Worm (Caenorhabditis elegans) whole organism, midembryonic: ENCODE measurements around the gene srh-16.

Experiments used
- T22C8.4 ChIP-seq: fragments of 200-800 bp; sonication (Bioruptor generic); IDR thresholded peaks from 2 replicates; pipeline ENCODE4 v1.3.6; 2022; ENCODE audit warnings: missing genetic modification characterization, missing compliant biosample characterization
- cog-1 ChIP-seq: sonication (generic microtip); optimal IDR thresholded peaks from 2 replicates; lab custom pipeline; 2016; ENCODE audit warnings: missing genetic modification characterization, missing compliant biosample characterization
- flt-1 ChIP-seq: fragments of 200-800 bp; sonication (Bioruptor generic); IDR thresholded peaks from 2 replicates; pipeline ENCODE4 v1.3.6; 2022; ENCODE audit warnings: missing genetic modification characterization, missing compliant biosample characterization
- klf-2 ChIP-seq: fragments of 200-800 bp; sonication (Bioruptor generic); conservative IDR thresholded peaks from 2 replicates; pipeline ENCODE4 v1.3.6; 2022; ENCODE audit warnings: missing genetic modification reagents, missing genetic modification characterization, missing compliant biosample characterization
- med-1 ChIP-seq: sonication (generic microtip); optimal IDR thresholded peaks from 2 replicates; lab custom pipeline; 2017; ENCODE audit warnings: missing genetic modification characterization, mild to moderate bottlenecking, missing compliant biosample characterization, antibody characterized with exemption, missing genetic modification reagents; ENCODE audit not compliant: insufficient read depth
- ref-1 ChIP-seq: fragments of 200-800 bp; sonication (Bioruptor generic); conservative IDR thresholded peaks from 2 replicates; pipeline ENCODE4 v1.3.6; 2022; ENCODE audit warnings: missing genetic modification reagents, missing genetic modification characterization, missing compliant biosample characterization
- tab-1 ChIP-seq: fragments of 200-800 bp; sonication (Bioruptor generic); IDR thresholded peaks from 2 replicates; pipeline ENCODE4 v1.3.6; 2022; ENCODE audit warnings: missing genetic modification characterization, missing compliant biosample characterization
- ztf-23 ChIP-seq: fragments of 200-800 bp; sonication (Bioruptor generic); IDR thresholded peaks from 2 replicates; pipeline ENCODE4 v1.3.6; 2022; ENCODE audit warnings: missing genetic modification reagents, missing genetic modification characterization, missing compliant biosample characterization
- ztf-29 ChIP-seq: fragments of 200-800 bp; sonication (Bioruptor generic); IDR thresholded peaks from 2 replicates; pipeline ENCODE4 v1.3.6; 2022; ENCODE audit warnings: missing genetic modification reagents, missing genetic modification characterization, missing compliant biosample characterization

The srh-16 gene

ce11 chrV:12291587-12291986 is at the start of gene srh-16, which contains the start of gene srpa-68:
Gene srh-16, plus strand, starts transcription at chrV:12291861.
Gene srpa-68, minus strand, starts transcription at chrV:12291658.
- TF ChIP-seq tab-1 (GFP tag; lab: Robert Waterston, UW) = peak; percentile 67; the same call in 1 of the 2 replicates
- peak; percentile 49 for TF ChIP-seq med-1 (GFP tag; lab: Kevin White, UChicago)
- TF ChIP-seq cog-1 (tag; lab: Kevin White, UChicago) = peak; percentile 79
- TF ChIP-seq flt-1 (GFP tag; lab: Robert Waterston, UW) = peak; percentile 87
- TF ChIP-seq ztf-29 = 0 out of 2 replicates have a peak, but pooled peaks have one; percentile 19
- no peak for TF ChIP-seq ref-1 (GFP tag; lab: Robert Waterston, UW)
- TF ChIP-seq ztf-23 = peak; percentile 83
- TF ChIP-seq T22C8.4 (GFP tag; lab: Robert Waterston, UW) = no peak
- 0 out of 2 replicates have a peak, but pooled peaks have one; percentile 48 for TF ChIP-seq klf-2 (GFP tag; lab: Robert Waterston, UW)

ce11 chrV:12244980-12245742 is 46.5 kb upstream of the srh-16 start, which contains the start of the genes T04H1.13, slfl-5 and rad-50:
Gene T04H1.13, minus strand, starts transcription at chrV:12245030.
Gene slfl-5, minus strand, starts transcription at chrV:12245044.
Gene rad-50, plus strand, starts transcription at chrV:12245646.
- TF ChIP-seq med-1 (GFP tag; lab: Kevin White, UChicago) = no peak
- no peak for TF ChIP-seq ref-1 (GFP tag; lab: Robert Waterston, UW)
- TF ChIP-seq cog-1 (tag; lab: Kevin White, UChicago) = no peak
- TF ChIP-seq ztf-29 = no peak
- TF ChIP-seq T22C8.4 (GFP tag; lab: Robert Waterston, UW) = no peak
- TF ChIP-seq tab-1 (GFP tag; lab: Robert Waterston, UW) = no peak
- TF ChIP-seq ztf-23 = no peak
- TF ChIP-seq flt-1 (GFP tag; lab: Robert Waterston, UW) = no peak
- TF ChIP-seq klf-2 (GFP tag; lab: Robert Waterston, UW) = no peak

ce11 chrV:12245777-12246452 is 45.7 kb upstream of the srh-16 start:
- no peak for TF ChIP-seq T22C8.4 (GFP tag; lab: Robert Waterston, UW)
- TF ChIP-seq klf-2 (GFP tag; lab: Robert Waterston, UW) = no peak
- no peak for TF ChIP-seq med-1 (GFP tag; lab: Kevin White, UChicago)
- TF ChIP-seq tab-1 (GFP tag; lab: Robert Waterston, UW) = no peak
- TF ChIP-seq ztf-23 = no peak
- TF ChIP-seq ref-1 (GFP tag; lab: Robert Waterston, UW) = no peak
- TF ChIP-seq flt-1 (GFP tag; lab: Robert Waterston, UW) = no peak
- TF ChIP-seq cog-1 (tag; lab: Kevin White, UChicago) = no peak
- TF ChIP-seq ztf-29 = no peak

ce11 chrV:12251041-12251440 is 40.6 kb upstream of the srh-16 start, which contains the start of gene T04H1.5:
Gene T04H1.5, plus strand, starts transcription at chrV:12251341.
- TF ChIP-seq med-1 (GFP tag; lab: Kevin White, UChicago) (no peak), T22C8.4 (GFP tag; lab: Robert Waterston, UW) (no peak), ztf-29 (no peak), ref-1 (GFP tag; lab: Robert Waterston, UW) (no peak)

- TF ChIP-seq tab-1 (GFP tag; lab: Robert Waterston, UW) = no peak
These were observed 39.4 kb upstream of the srh-16 start, which contains the start of gene lrx-1 for ce11 chrV:12252272-12252671. Gene lrx-1, plus strand, starts transcription at chrV:12252572.

ce11 chrV:12255343-12255742 is 36.3 kb upstream of the srh-16 start, which contains the start of gene T04H1.12:
Gene T04H1.12, plus strand, starts transcription at chrV:12255643.
- TF ChIP-seq ref-1 (GFP tag; lab: Robert Waterston, UW) = no peak
- no peak for TF ChIP-seq T22C8.4 (GFP tag; lab: Robert Waterston, UW)
- TF ChIP-seq ztf-23 = no peak
- no peak for TF ChIP-seq klf-2 (GFP tag; lab: Robert Waterston, UW)
- TF ChIP-seq cog-1 (tag; lab: Kevin White, UChicago) = no peak
- TF ChIP-seq tab-1 (GFP tag; lab: Robert Waterston, UW) = no peak
- no peak for TF ChIP-seq flt-1 (GFP tag; lab: Robert Waterston, UW)
- TF ChIP-seq ztf-29 = no peak
- no peak for TF ChIP-seq med-1 (GFP tag; lab: Kevin White, UChicago)

ce11 chrV:12256398-12256797 is 35.3 kb upstream of the srh-16 start, which contains the start of gene ugt-55:
Gene ugt-55, plus strand, starts transcription at chrV:12256698.
- TF ChIP-seq med-1 (GFP tag; lab: Kevin White, UChicago) (no peak), T22C8.4 (GFP tag; lab: Robert Waterston, UW) (no peak), ztf-29 (no peak), ref-1 (GFP tag; lab: Robert Waterston, UW) (no peak), ztf-23 (no peak), flt-1 (GFP tag; lab: Robert Waterston, UW) (no peak), klf-2 (GFP tag; lab: Robert Waterston, UW) (no peak), cog-1 (tag; lab: Kevin White, UChicago) (no peak), tab-1 (GFP tag; lab: Robert Waterston, UW) (no peak)

- TF ChIP-seq cog-1 (tag; lab: Kevin White, UChicago) (no peak), ztf-23 (no peak), med-1 (GFP tag; lab: Kevin White, UChicago) (no peak), T22C8.4 (GFP tag; lab: Robert Waterston, UW) (no peak), klf-2 (GFP tag; lab: Robert Waterston, UW) (no peak), ref-1 (GFP tag; lab: Robert Waterston, UW) (no peak), ztf-29 (no peak), tab-1 (GFP tag; lab: Robert Waterston, UW) (no peak), flt-1 (GFP tag; lab: Robert Waterston, UW) (no peak)
These were observed 32.7 kb upstream of the srh-16 start, which contains the start of gene ugt-56 for ce11 chrV:12258922-12259321. Gene ugt-56, plus strand, starts transcription at chrV:12258982.
